Fruit fly (Drosophila melanogaster) whole organism, embryonic: ENCODE data around the gene CG46308.

Experiments used
- CG10147 ChIP-seq: fragments of 200-800 bp; sonication (Bioruptor generic); optimal IDR thresholded peaks from 2 replicates; lab custom pipeline; 2019; ENCODE audit warnings: missing biosample characterization, mild to moderate bottlenecking, missing genetic modification characterization, moderate library complexity
- CG11085 ChIP-seq: fragments of 200-800 bp; sonication (Bioruptor generic); IDR thresholded peaks from 2 replicates; pipeline ENCODE4 v1.3.6; 2022; ENCODE audit warnings: missing biosample characterization, missing genetic modification characterization
- CG11696 ChIP-seq: fragments of 200-800 bp; sonication (Bioruptor generic); IDR thresholded peaks from 2 replicates; pipeline ENCODE4 v1.3.6; 2022; ENCODE audit warnings: missing biosample characterization, missing genetic modification characterization
- CG12299 ChIP-seq: fragments of 200-800 bp; sonication (Bioruptor generic); optimal IDR thresholded peaks from 2 replicates; lab custom pipeline; 2018; ENCODE audit warnings: missing biosample characterization, mild to moderate bottlenecking, missing genetic modification characterization
- CG13424 ChIP-seq: fragments of 200-800 bp; sonication (Bioruptor generic); optimal IDR thresholded peaks from 2 replicates; lab custom pipeline; 2019; ENCODE audit warnings: missing biosample characterization, mild to moderate bottlenecking, missing genetic modification characterization, moderate library complexity
- CG13624 ChIP-seq: fragments of 200-800 bp; sonication (Bioruptor generic); optimal IDR thresholded peaks from 2 replicates; lab custom pipeline; 2016; ENCODE audit warnings: missing biosample characterization, missing genetic modification characterization
- CG13775 ChIP-seq: fragments of 200-800 bp; sonication (Bioruptor generic); optimal IDR thresholded peaks from 3 replicates; lab custom pipeline; 2017; ENCODE audit warnings: missing biosample characterization, mild to moderate bottlenecking, missing genetic modification characterization
- CG15011 ChIP-seq: fragments of 200-800 bp; sonication (Bioruptor generic); optimal IDR thresholded peaks from 3 replicates; lab custom pipeline; 2018; ENCODE audit warnings: missing biosample characterization, mild to moderate bottlenecking, missing genetic modification characterization
- CG17385 ChIP-seq: fragments of 200-800 bp; sonication (Bioruptor generic); optimal IDR thresholded peaks from 3 replicates; lab custom pipeline; 2018; ENCODE audit warnings: missing biosample characterization, mild to moderate bottlenecking, missing genetic modification characterization
- CG17568 ChIP-seq: fragments of 200-800 bp; sonication (Bioruptor generic); optimal IDR thresholded peaks from 2 replicates; lab custom pipeline; 2018; ENCODE audit warnings: missing biosample characterization, mild to moderate bottlenecking, missing genetic modification characterization, moderate library complexity
- CG18476 ChIP-seq: fragments of 200-800 bp; sonication (Bioruptor generic); optimal IDR thresholded peaks from 2 replicates; lab custom pipeline; 2016; ENCODE audit warnings: missing biosample characterization, mild to moderate bottlenecking, missing genetic modification characterization
- CG2120 ChIP-seq: fragments of 200-800 bp; sonication (Bioruptor generic); optimal IDR thresholded peaks from 3 replicates; lab custom pipeline; 2016; ENCODE audit warnings: missing biosample characterization, missing genetic modification characterization
- CG32532 ChIP-seq: fragments of 200-800 bp; sonication (Bioruptor generic); IDR thresholded peaks from 2 replicates; pipeline ENCODE4 v1.3.6; 2022; ENCODE audit warnings: missing biosample characterization, missing genetic modification characterization
- CG32772 ChIP-seq: fragments of 200-800 bp; sonication (Bioruptor generic); IDR thresholded peaks from 2 replicates; pipeline ENCODE4 v1.3.6; 2022; ENCODE audit warnings: missing biosample characterization, missing genetic modification characterization
- CG34224 ChIP-seq: fragments of 200-800 bp; sonication (Bioruptor generic); IDR thresholded peaks from 3 replicates; pipeline ENCODE4 v1.3.6; 2022; ENCODE audit warnings: missing biosample characterization, missing genetic modification characterization; ENCODE audit not compliant: partially characterized antibody
- CG34376 ChIP-seq: fragments of 200-800 bp; sonication (Bioruptor generic); optimal IDR thresholded peaks from 2 replicates; lab custom pipeline; 2018; ENCODE audit warnings: missing biosample characterization, mild to moderate bottlenecking, missing genetic modification characterization
- CG6272 ChIP-seq: fragments of 200-800 bp; sonication (Bioruptor generic); IDR thresholded peaks from 2 replicates; pipeline ENCODE4 v1.3.6; 2022; ENCODE audit warnings: missing biosample characterization, missing genetic modification characterization
- CG8290 ChIP-seq, 3 experiments: fragments of 200-800 bp; sonication (Bioruptor generic); optimal IDR thresholded peaks; 2 replicates each; lab custom pipeline; 2016 to 2019; ENCODE audit warnings: missing biosample characterization in 3 of 3, missing genetic modification characterization in 3 of 3, mild to moderate bottlenecking in 2 of 3, moderate library complexity in 1 of 3
- CG9876 ChIP-seq: fragments of 200-800 bp; sonication (Bioruptor generic); optimal IDR thresholded peaks from 2 replicates; lab custom pipeline; 2016; ENCODE audit warnings: missing biosample characterization, missing genetic modification characterization
- CG9932 ChIP-seq: fragments of 200-800 bp; sonication (Bioruptor generic); IDR thresholded peaks from 2 replicates; pipeline ENCODE4 v1.3.6; 2022; ENCODE audit warnings: missing biosample characterization, missing genetic modification characterization
- CHES-1-like ChIP-seq: fragments of 200-800 bp; sonication (Bioruptor generic); optimal IDR thresholded peaks from 2 replicates; lab custom pipeline; 2016; ENCODE audit warnings: missing biosample characterization, missing genetic modification characterization
- Dip3 ChIP-seq: fragments of 200-800 bp; sonication (Bioruptor generic); optimal IDR thresholded peaks from 3 replicates; lab custom pipeline; 2016; ENCODE audit warnings: missing biosample characterization, missing genetic modification characterization
- Eip74EF ChIP-seq, 2 experiments: fragments of 200-800 bp in 1 of 2; fragments of >200 bp in 1 of 2; sonication (Bioruptor generic) in 1 of 2; optimal IDR thresholded peaks; 2 replicates each; lab custom pipeline; 2017 to 2019; ENCODE audit warnings: missing biosample characterization in 2 of 2, missing genetic modification characterization in 2 of 2, mild to moderate bottlenecking in 1 of 2, moderate library complexity in 1 of 2
- Ets97D ChIP-seq: fragments of 200-800 bp; sonication (Bioruptor generic); optimal IDR thresholded peaks from 3 replicates; lab custom pipeline; 2016; ENCODE audit warnings: missing biosample characterization, missing genetic modification characterization
- GATAe ChIP-seq: fragments of 200-800 bp; sonication (Bioruptor generic); conservative IDR thresholded peaks from 2 replicates; pipeline ENCODE4 v1.3.6; 2022; ENCODE audit warnings: missing biosample characterization, missing genetic modification characterization
- H15 ChIP-seq: fragments of 200-800 bp; sonication (Bioruptor generic); IDR thresholded peaks from 3 replicates; pipeline ENCODE4 v1.3.6; 2022; ENCODE audit warnings: missing biosample characterization, missing genetic modification characterization
- Hmr ChIP-seq: fragments of 200-800 bp; sonication (Bioruptor generic); optimal IDR thresholded peaks from 3 replicates; lab custom pipeline; 2017; ENCODE audit warnings: mild to moderate bottlenecking, missing biosample characterization, missing genetic modification reagents, missing genetic modification characterization
- Hr78 ChIP-seq, 2 experiments: fragments of 200-800 bp in 1 of 2; fragments of >200 bp in 1 of 2; sonication (Bioruptor generic) in 1 of 2; optimal IDR thresholded peaks; 2 replicates each; lab custom pipeline; 2017 to 2019; ENCODE audit warnings: missing biosample characterization in 2 of 2, missing genetic modification characterization in 2 of 2, mild to moderate bottlenecking in 1 of 2, moderate library complexity in 1 of 2
- Hsf ChIP-seq: fragments of 200-800 bp; sonication (Bioruptor generic); optimal IDR thresholded peaks from 3 replicates; lab custom pipeline; 2016; ENCODE audit warnings: missing biosample characterization, missing genetic modification characterization
- Med ChIP-seq: fragments of 200-800 bp; sonication (Bioruptor generic); peaks from one replicate; lab custom pipeline; 2016; ENCODE audit warnings: missing biosample characterization, missing genetic modification characterization, mild to moderate bottlenecking, inconsistent platforms, moderate library complexity
- PHDP ChIP-seq: fragments of 200-800 bp; sonication (Bioruptor generic); optimal IDR thresholded peaks from 3 replicates; lab custom pipeline; 2018; ENCODE audit warnings: missing biosample characterization, mild to moderate bottlenecking, missing genetic modification characterization, moderate library complexity
- Rx ChIP-seq: fragments of 200-800 bp; sonication (Bioruptor generic); IDR thresholded peaks from 2 replicates; pipeline ENCODE4 v1.3.6; 2022; ENCODE audit warnings: missing biosample characterization, missing genetic modification characterization
- Sox102F ChIP-seq: fragments of 200-800 bp; sonication (Bioruptor generic); optimal IDR thresholded peaks from 2 replicates; lab custom pipeline; 2018; ENCODE audit warnings: missing biosample characterization, mild to moderate bottlenecking, missing genetic modification characterization, moderate library complexity
- Sry-β ChIP-seq: fragments of 200-800 bp; sonication (Bioruptor generic); optimal IDR thresholded peaks from 2 replicates; lab custom pipeline; 2018; ENCODE audit warnings: missing biosample characterization, mild to moderate bottlenecking, missing genetic modification characterization, moderate library complexity
- Tbp ChIP-seq: fragments of >200 bp; optimal IDR thresholded peaks from 2 replicates; lab custom pipeline; 2018; ENCODE audit warnings: missing biosample characterization, missing genetic modification characterization
- YL-1 ChIP-seq: fragments of 200-800 bp; sonication (Bioruptor generic); optimal IDR thresholded peaks from 3 replicates; lab custom pipeline; 2017; ENCODE audit warnings: missing biosample characterization, mild to moderate bottlenecking, missing genetic modification characterization
- abd-A ChIP-seq: fragments of 200-800 bp; sonication (Bioruptor generic); optimal IDR thresholded peaks from 3 replicates; lab custom pipeline; 2019; ENCODE audit warnings: missing biosample characterization, mild to moderate bottlenecking, missing genetic modification characterization, moderate library complexity
- bcd ChIP-seq: fragments of 200-800 bp; sonication (Bioruptor generic); optimal IDR thresholded peaks from 2 replicates; lab custom pipeline; 2017; ENCODE audit warnings: missing biosample characterization, mild to moderate bottlenecking, missing genetic modification characterization
- btn ChIP-seq: fragments of 200-800 bp; sonication (Bioruptor generic); optimal IDR thresholded peaks from 2 replicates; lab custom pipeline; 2016; ENCODE audit warnings: missing biosample characterization, missing genetic modification characterization
- da ChIP-seq: fragments of 200-800 bp; sonication (Bioruptor generic); optimal IDR thresholded peaks from 2 replicates; lab custom pipeline; 2016; ENCODE audit warnings: missing biosample characterization, missing genetic modification characterization
- fd102C ChIP-seq: fragments of 200-800 bp; sonication (Bioruptor generic); optimal IDR thresholded peaks from 2 replicates; lab custom pipeline; 2018; ENCODE audit warnings: missing biosample characterization, mild to moderate bottlenecking, missing genetic modification characterization, moderate library complexity
- grau ChIP-seq: fragments of 200-800 bp; optimal IDR thresholded peaks from 3 replicates; lab custom pipeline; 2019; ENCODE audit warnings: missing biosample characterization, mild to moderate bottlenecking, missing genetic modification characterization, moderate library complexity
- lbe ChIP-seq: fragments of 200-800 bp; sonication (Bioruptor generic); optimal IDR thresholded peaks from 2 replicates; lab custom pipeline; 2016; ENCODE audit warnings: missing biosample characterization, mild to moderate bottlenecking, missing genetic modification characterization
- mirr ChIP-seq: fragments of 200-800 bp; sonication (Bioruptor generic); optimal IDR thresholded peaks from 3 replicates; lab custom pipeline; 2018; ENCODE audit warnings: missing biosample characterization, mild to moderate bottlenecking, missing genetic modification characterization
- org-1 ChIP-seq: fragments of 200-800 bp; sonication (Bioruptor generic); optimal IDR thresholded peaks from 2 replicates; lab custom pipeline; 2017; ENCODE audit warnings: missing biosample characterization, missing genetic modification characterization
- otp ChIP-seq: fragments of 200-800 bp; sonication (Bioruptor generic); IDR thresholded peaks from 3 replicates; pipeline ENCODE4, ENCODE4 v1.3.6; 2022; ENCODE audit warnings: missing biosample characterization, missing genetic modification characterization
- repo ChIP-seq: fragments of 200-800 bp; sonication (Bioruptor generic); optimal IDR thresholded peaks from 2 replicates; lab custom pipeline; 2016; ENCODE audit warnings: missing biosample characterization, missing genetic modification characterization
- trem ChIP-seq: fragments of 200-800 bp; optimal IDR thresholded peaks from 3 replicates; lab custom pipeline; 2019; ENCODE audit warnings: missing biosample characterization, mild to moderate bottlenecking, missing genetic modification characterization, moderate library complexity

Gene CG46308

DNA sequence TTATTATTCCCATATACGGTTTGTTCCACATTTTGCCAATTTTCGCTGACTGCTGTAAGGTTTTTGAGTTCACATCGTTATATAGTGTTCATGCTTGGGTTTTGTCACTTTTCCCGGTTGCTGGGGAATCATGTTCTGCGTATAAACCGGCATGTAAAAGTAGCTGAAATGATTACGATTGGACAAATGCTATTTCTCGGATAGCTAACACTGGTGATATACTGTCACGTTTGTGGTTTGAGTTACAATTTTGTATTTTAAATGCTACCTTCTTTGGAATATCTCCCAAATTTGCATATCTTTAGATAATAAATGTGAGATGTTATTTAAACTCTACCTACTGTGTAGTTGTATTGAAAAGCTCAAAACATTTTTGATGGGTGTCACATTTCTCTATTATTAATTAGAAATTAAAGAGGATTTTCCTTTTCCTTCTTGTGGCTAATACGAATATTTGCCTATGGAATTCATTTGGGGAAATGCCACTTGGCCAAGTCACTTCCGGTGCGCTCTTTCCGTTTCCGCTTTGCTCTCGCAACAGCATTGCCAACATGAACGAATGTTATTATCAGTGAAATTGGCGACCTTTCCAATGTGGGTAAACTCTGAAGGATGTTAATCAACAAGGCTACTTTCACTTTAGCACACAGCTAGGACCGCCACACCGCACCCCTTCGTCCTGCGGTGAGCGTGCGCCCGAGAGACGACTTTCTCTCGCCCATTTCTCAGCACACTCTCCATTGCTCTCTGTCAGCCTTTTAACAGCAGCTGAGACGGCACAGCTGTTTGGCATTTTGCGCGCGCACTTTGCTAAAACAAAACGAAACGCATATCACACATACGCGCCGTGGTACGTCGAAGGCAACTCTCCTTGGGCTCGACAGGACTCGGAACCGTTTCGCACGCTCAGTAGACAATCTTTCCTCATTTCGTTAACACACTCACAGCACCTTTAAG lies 46.8 kb upstream of the CG46308 start, which contains the start of the genes CG16956, CG42784 and CG43850 (continued):
- TF ChIP-seq repo (GFP tag; lab: Kevin White, UChicago) (no peak), btn (GFP tag; lab: Kevin White, UChicago) (no peak), Tbp (GFP tag; lab: Kevin White, UChicago) (no peak), H15 (GFP tag; lab: Robert Waterston, UW) (no peak), bcd (GFP tag; lab: Kevin White, UChicago) (peak; percentile 46), Eip74EF (GFP tag; optimal IDR thresholded peaks at IDR 0.05; lab: Kevin White, UChicago) (no peak), Sox102F (GFP tag; lab: Kevin White, UChicago) (peak; percentile 18), CG9932 (GFP tag; lab: Robert Waterston, UW) (no peak), Hr78 (GFP tag; optimal IDR thresholded peaks at IDR 0.05; lab: Kevin White, UChicago) (no peak), CG9876 (no peak), CG18476 (GFP tag; lab: Kevin White, UChicago) (no peak), CG13424 (no peak), Hmr (GFP tag; lab: Kevin White, UChicago) (peak; percentile 94), grau (tag; lab: Kevin White, UChicago) (peak; percentile 57), CG8290 (GFP tag; optimal IDR thresholded peaks at IDR 0.05; lab: Kevin White, UChicago) (no peak), CG8290 (tag; optimal IDR thresholded peaks at IDR 0.05; lab: Kevin White, UChicago) (peak in 1 of 2 experiments; percentile 87), Dip3 (GFP tag; lab: Kevin White, UChicago) (no peak), Ets97D (peak; percentile 97), Rx (GFP tag; lab: Robert Waterston, UW) (no peak), Hsf (GFP tag; lab: Kevin White, UChicago) (peak; percentile 17), org-1 (GFP tag; lab: Kevin White, UChicago) (peak; percentile 68), CG11696 (GFP tag; lab: Robert Waterston, UW) (0 out of 2 replicates have a peak, but pooled peaks have one; percentile 20), GATAe (GFP tag; lab: Robert Waterston, UW) (no peak), CG17385 (GFP tag; lab: Kevin White, UChicago) (peak; percentile 78), fd102C (GFP tag; lab: Kevin White, UChicago) (no peak), lbe (GFP tag; lab: Kevin White, UChicago) (no peak), YL-1 (GFP tag; lab: Kevin White, UChicago) (peak; percentile 55), Sry-β (GFP tag; lab: Kevin White, UChicago) (no peak), CG2120 (no peak), CG13624 (peak; percentile 50), abd-A (tag; lab: Kevin White, UChicago) (no peak), CG17568 (peak; percentile 87), CG10147 (GFP tag; lab: Kevin White, UChicago) (peak; percentile 56), otp (GFP tag; lab: Robert Waterston, UW) (no peak), da (GFP tag; lab: Kevin White, UChicago) (no peak), CG6272 (GFP tag; lab: Robert Waterston, UW) (no peak), trem (tag; lab: Kevin White, UChicago) (no peak), CG34224 (GFP tag; lab: Robert Waterston, UW) (0 out of 3 replicates have a peak, but pooled peaks have one; percentile 29), CG32772 (no peak), CG11085 (GFP tag; lab: Robert Waterston, UW) (no peak), CG13775 (GFP tag; lab: Kevin White, UChicago) (peak; percentile 56), CG15011 (peak; percentile 68), CG32532 (GFP tag; lab: Robert Waterston, UW) (peak; percentile 47; the same call in 1 of the 2 replicates), CG12299 (peak; percentile 82), PHDP (tag; lab: Kevin White, UChicago) (peak; percentile 66), CHES-1-like (GFP tag; lab: Kevin White, UChicago) (no peak), mirr (GFP tag; lab: Kevin White, UChicago) (peak; percentile 85), CG34376 (peak; percentile 96), Med (GFP tag; lab: Kevin White, UChicago) (peak; percentile 92)
